Worm (Caenorhabditis elegans): Measurements from ENCODE around the gene frm-2.

DNA sequence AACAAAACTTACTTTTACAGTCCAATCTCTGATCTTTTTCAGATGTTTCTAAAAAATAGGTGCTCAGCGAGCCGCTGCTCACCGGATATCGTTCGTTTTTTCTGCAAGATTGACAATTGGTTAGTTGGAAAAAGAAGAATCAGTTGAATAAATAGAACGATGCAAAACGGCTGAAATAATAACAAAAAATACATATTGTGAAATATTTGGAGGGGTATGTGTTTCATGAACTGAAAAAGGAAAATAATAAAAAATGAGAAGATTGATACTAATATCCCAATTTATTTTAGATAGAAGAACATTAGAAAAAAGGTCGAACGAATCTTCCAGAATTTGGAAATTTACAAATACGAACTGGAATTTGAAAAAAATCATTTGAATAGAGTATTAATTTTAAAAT is at the start of gene frm-2:
- TF ChIP-seq nhr-12 (tag; optimal IDR thresholded peaks at IDR 0.05) (no peak), elt-3 (tag; optimal IDR thresholded peaks at IDR 0.05) (no peak), unc-62 (GFP tag; optimal IDR thresholded peaks at IDR 0.05) (no peak), ztf-11 (tag; optimal IDR thresholded peaks at IDR 0.05) (no peak), snpc-4 (tag; optimal IDR thresholded peaks at IDR 0.05) (no peak), nhr-76 (tag; optimal IDR thresholded peaks at IDR 0.05) (no peak), elt-1 (tag; optimal IDR thresholded peaks at IDR 0.05; ENCODE audit: borderline replicate concordance, insufficient read depth) (no peak), nhr-237 (tag; optimal IDR thresholded peaks at IDR 0.05) (no peak), sptf-1 (tag; optimal IDR thresholded peaks at IDR 0.05) (no peak), M03D4.4 (tag; optimal IDR thresholded peaks at IDR 0.05) (no peak), unc-39 (tag; optimal IDR thresholded peaks at IDR 0.05) (no peak), lsy-2 (tag; optimal IDR thresholded peaks at IDR 0.05) (no peak), nhr-2 (tag; optimal IDR thresholded peaks at IDR 0.05) (no peak)

Data from whole organism, mixed stage, embryonic.